Fruit fly (Drosophila melanogaster) whole organism, wandering third instar larva: ENCODE measurements around the gene CG12608.

Experiments used
- Abd-B ChIP-seq: fragments of >200 bp; optimal IDR thresholded peaks from 2 replicates; lab custom pipeline; 2017; ENCODE audit warnings: missing biosample characterization, missing genetic modification characterization
- CG32264 ChIP-seq: fragments of 200-800 bp; sonication (Bioruptor generic); optimal IDR thresholded peaks from 2 replicates; lab custom pipeline; 2016; ENCODE audit warnings: missing biosample characterization, missing genetic modification characterization
- CG9705 ChIP-seq: fragments of 200-800 bp; sonication (Bioruptor generic); optimal IDR thresholded peaks from 2 replicates; lab custom pipeline; 2018; ENCODE audit warnings: missing biosample characterization, mild to moderate bottlenecking, missing genetic modification characterization
- CrebA ChIP-seq: fragments of 200-800 bp; sonication (Bioruptor generic); optimal IDR thresholded peaks from 2 replicates; lab custom pipeline; 2016; ENCODE audit warnings: missing biosample characterization, mild to moderate bottlenecking, missing genetic modification characterization, borderline replicate concordance
- Dfd ChIP-seq: fragments of >200 bp; optimal IDR thresholded peaks from 2 replicates; lab custom pipeline; 2017; ENCODE audit warnings: missing biosample characterization, missing genetic modification characterization
- Dif ChIP-seq: fragments of 200-275, 200-300 bp; sonication (Bioruptor generic); optimal IDR thresholded peaks from 2 replicates; lab custom pipeline; 2018; ENCODE audit warnings: missing biosample characterization, missing genetic modification characterization; ENCODE audit not compliant: partially characterized antibody
- GATAd ChIP-seq: sonication (Bioruptor generic); optimal IDR thresholded peaks from 2 replicates; lab custom pipeline; 2016; ENCODE audit warnings: missing biosample characterization, missing genetic modification characterization
- HLH106 ChIP-seq: fragments of 200-800 bp; optimal IDR thresholded peaks from 3 replicates; lab custom pipeline; 2019; ENCODE audit warnings: missing biosample characterization, mild to moderate bottlenecking, missing genetic modification characterization, moderate library complexity
- Hr78 ChIP-seq: fragments of >200 bp; optimal IDR thresholded peaks from 2 replicates; lab custom pipeline; 2017; ENCODE audit warnings: missing biosample characterization, missing genetic modification characterization
- Jra ChIP-seq: sonication (Bioruptor generic); optimal IDR thresholded peaks from 2 replicates; lab custom pipeline; 2016; ENCODE audit warnings: missing biosample characterization, missing genetic modification characterization
- Mio ChIP-seq: sonication (Bioruptor generic); optimal IDR thresholded peaks from 2 replicates; lab custom pipeline; 2016; ENCODE audit warnings: missing biosample characterization, missing genetic modification characterization
- Myc ChIP-seq: fragments of >200 bp; optimal IDR thresholded peaks from 2 replicates; lab custom pipeline; 2017
- N ChIP-seq: fragments of >200 bp; optimal IDR thresholded peaks from 2 replicates; lab custom pipeline; 2018; ENCODE audit warnings: missing biosample characterization, missing external identifiers, missing genetic modification characterization
- OdsH ChIP-seq: fragments of 200-800 bp; sonication (Bioruptor generic); optimal IDR thresholded peaks from 2 replicates; lab custom pipeline; 2016; ENCODE audit warnings: missing biosample characterization, mild to moderate bottlenecking, missing genetic modification characterization
- Rel ChIP-seq, 2 experiments: fragments of 200-800 bp; sonication (Bioruptor generic) in 1 of 2; optimal IDR thresholded peaks; 2 replicates in 1 of 2; 3 replicates in 1 of 2; lab custom pipeline; 2016 to 2019; ENCODE audit warnings: mild to moderate bottlenecking in 2 of 2, missing biosample characterization in 2 of 2, missing genetic modification characterization in 2 of 2, moderate library complexity in 1 of 2
- Sp1 ChIP-seq: fragments of 200-800 bp; sonication (Bioruptor generic); optimal IDR thresholded peaks from 3 replicates; lab custom pipeline; 2019; ENCODE audit warnings: missing biosample characterization, mild to moderate bottlenecking, missing genetic modification characterization, moderate library complexity
- br ChIP-seq: fragments of 200-800 bp; sonication (Bioruptor generic); optimal IDR thresholded peaks from 2 replicates; lab custom pipeline; 2016; ENCODE audit warnings: missing biosample characterization, missing genetic modification characterization
- brk ChIP-seq: fragments of 200-800 bp; sonication (Bioruptor generic); optimal IDR thresholded peaks from 2 replicates; lab custom pipeline; 2016; ENCODE audit warnings: missing biosample characterization, mild to moderate bottlenecking, missing genetic modification characterization
- dl ChIP-seq, 2 experiments: fragments of 175-275, 200-275 bp in 1 of 2; fragments of 200-275 bp in 1 of 2; sonication (Bioruptor generic); optimal IDR thresholded peaks; lab custom pipeline; 2018; ENCODE audit warnings: mild to moderate bottlenecking in 2 of 2, missing biosample characterization in 2 of 2, missing genetic modification characterization in 2 of 2, moderate library complexity in 2 of 2; ENCODE audit not compliant: partially characterized antibody in 2 of 2, insufficient read depth in 1 of 2
- dsf ChIP-seq: sonication (Bioruptor generic); optimal IDR thresholded peaks from 2 replicates; lab custom pipeline; 2016; ENCODE audit warnings: missing biosample characterization, missing genetic modification characterization, borderline replicate concordance
- ey ChIP-seq: fragments of 200-800 bp; sonication (Bioruptor generic); optimal IDR thresholded peaks from 2 replicates; lab custom pipeline; 2016; ENCODE audit warnings: missing biosample characterization, missing genetic modification characterization
- foxo ChIP-seq, 2 experiments: fragments of 200-800 bp; sonication (Bioruptor generic); optimal IDR thresholded peaks; 2 replicates in 1 of 2; 3 replicates in 1 of 2; lab custom pipeline; 2016 to 2017; ENCODE audit warnings: missing biosample characterization in 2 of 2, missing genetic modification characterization in 2 of 2
- fru ChIP-seq: fragments of 200-800 bp; sonication (Bioruptor generic); optimal IDR thresholded peaks from 3 replicates; lab custom pipeline; 2016; ENCODE audit warnings: missing biosample characterization, mild to moderate bottlenecking, missing genetic modification characterization
- h ChIP-seq: fragments of 200-800 bp; sonication (Bioruptor generic); optimal IDR thresholded peaks from 3 replicates; lab custom pipeline; 2016; ENCODE audit warnings: missing biosample characterization, mild to moderate bottlenecking, missing genetic modification characterization
- jim ChIP-seq: fragments of 175-275, 200-325 bp; sonication (Bioruptor generic); optimal IDR thresholded peaks from 2 replicates; lab custom pipeline; 2016; ENCODE audit warnings: missing biosample characterization, mild to moderate bottlenecking, missing genetic modification characterization
- lola ChIP-seq: fragments of >200 bp; optimal IDR thresholded peaks from 2 replicates; lab custom pipeline; 2017; ENCODE audit warnings: missing biosample characterization, missing genetic modification characterization
- pan ChIP-seq: fragments of >200 bp; optimal IDR thresholded peaks from 2 replicates; lab custom pipeline; 2017
- psq ChIP-seq: fragments of 200-800 bp; sonication (Bioruptor generic); optimal IDR thresholded peaks from 3 replicates; lab custom pipeline; 2017; ENCODE audit warnings: missing biosample characterization, mild to moderate bottlenecking, missing genetic modification characterization, moderate library complexity
- rgr ChIP-seq: fragments of 200-800 bp; sonication (Bioruptor generic); optimal IDR thresholded peaks from 3 replicates; lab custom pipeline; 2016; ENCODE audit warnings: missing biosample characterization, mild to moderate bottlenecking, missing genetic modification characterization
- sage ChIP-seq: fragments of 200-800 bp; sonication (Bioruptor generic); optimal IDR thresholded peaks from 2 replicates; lab custom pipeline; 2016; ENCODE audit warnings: missing biosample characterization, mild to moderate bottlenecking, missing genetic modification characterization
- sv ChIP-seq: fragments of 200-800 bp; sonication (Bioruptor generic); optimal IDR thresholded peaks from 3 replicates; lab custom pipeline; 2016; ENCODE audit warnings: missing biosample characterization, missing genetic modification characterization
- tai ChIP-seq: sonication (Bioruptor generic); optimal IDR thresholded peaks from 2 replicates; lab custom pipeline; 2016; ENCODE audit warnings: missing biosample characterization, missing genetic modification characterization
- usp ChIP-seq: fragments of >200 bp; optimal IDR thresholded peaks from 2 replicates; lab custom pipeline; 2017; ENCODE audit warnings: missing biosample characterization, missing genetic modification characterization
- woc ChIP-seq: sonication (Bioruptor generic); optimal IDR thresholded peaks from 2 replicates; lab custom pipeline; 2016; ENCODE audit warnings: missing biosample characterization, mild to moderate bottlenecking, missing genetic modification characterization

CG12608 gene

DNA sequence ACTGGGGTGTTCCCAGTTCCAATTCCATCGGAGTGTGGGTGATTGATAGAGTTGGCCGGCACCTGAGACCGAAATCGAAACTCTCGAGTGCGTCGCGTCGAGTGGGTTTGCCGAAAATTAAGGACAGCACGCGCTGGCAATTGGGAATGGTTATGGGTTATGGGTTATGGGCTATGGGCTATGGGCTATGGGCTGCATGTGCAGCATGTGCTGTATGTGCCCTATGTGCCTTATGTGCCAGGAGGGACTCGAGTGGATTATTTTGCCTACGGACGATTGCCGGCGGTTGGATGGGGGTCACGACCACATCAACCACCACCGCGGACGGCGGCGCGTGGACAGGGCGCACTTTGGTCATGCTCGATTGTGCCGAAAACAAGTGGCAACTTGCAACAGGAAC lies 25.7 kb upstream of the CG12608 start:
- TF ChIP-seq Dif: no peak

DNA sequence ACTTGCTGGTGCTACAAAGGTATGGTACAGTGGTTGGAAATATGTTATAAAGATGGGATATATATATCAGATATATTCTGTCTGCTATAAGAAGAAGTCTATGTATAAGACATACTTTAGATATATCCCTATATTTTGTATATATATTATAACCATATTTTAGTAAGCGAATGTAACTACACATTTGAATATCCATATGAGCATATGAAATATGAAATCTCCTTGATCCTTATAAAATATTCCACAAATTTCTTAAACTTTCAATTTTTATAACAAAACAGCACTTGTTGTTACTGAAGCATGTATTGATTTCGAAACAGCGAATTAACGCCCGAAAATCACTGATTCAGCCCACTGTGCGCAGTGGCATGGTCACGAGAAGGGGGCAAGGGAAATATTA lies 20.0 kb upstream of the CG12608 start:
- TF ChIP-seq GATAd (GFP tag; lab: Kevin White, UChicago): no peak
- TF ChIP-seq HLH106 (tag; lab: Kevin White, UChicago): peak; percentile 1
- TF ChIP-seq foxo (GFP tag; optimal IDR thresholded peaks at IDR 0.05; lab: Kevin White, UChicago): no peak
- TF ChIP-seq CG32264: no peak

DNA sequence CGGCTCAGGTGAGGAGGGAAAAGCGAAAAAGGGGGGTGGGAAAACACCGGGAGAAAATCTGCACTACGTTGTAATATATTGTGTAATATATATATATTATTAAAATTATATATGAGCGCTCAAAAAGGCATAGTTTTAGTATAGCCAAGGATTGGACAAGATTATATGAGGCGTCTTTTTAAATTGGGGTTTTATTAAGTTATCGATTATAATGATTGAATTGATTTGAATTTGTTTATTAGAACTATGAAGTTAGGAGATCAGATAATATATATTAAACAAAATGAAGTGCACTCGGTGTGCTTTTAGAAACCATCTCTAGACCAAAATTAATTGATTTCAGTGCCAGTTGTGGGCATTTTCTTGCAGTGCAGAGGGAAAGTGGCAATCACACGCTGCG lies 19.2 kb upstream of the CG12608 start:
- TF ChIP-seq br (GFP tag; lab: Kevin White, UChicago) (no peak), rgr (no peak), Sp1 (GFP tag; lab: Kevin White, UChicago) (no peak), tai (GFP tag; lab: Kevin White, UChicago) (no peak), woc (GFP tag; lab: Kevin White, UChicago) (no peak), Mio (GFP tag; lab: Kevin White, UChicago) (no peak), HLH106 (tag; lab: Kevin White, UChicago) (peak; percentile 11), Hr78 (GFP tag; lab: Kevin White, UChicago) (no peak)

DNA sequence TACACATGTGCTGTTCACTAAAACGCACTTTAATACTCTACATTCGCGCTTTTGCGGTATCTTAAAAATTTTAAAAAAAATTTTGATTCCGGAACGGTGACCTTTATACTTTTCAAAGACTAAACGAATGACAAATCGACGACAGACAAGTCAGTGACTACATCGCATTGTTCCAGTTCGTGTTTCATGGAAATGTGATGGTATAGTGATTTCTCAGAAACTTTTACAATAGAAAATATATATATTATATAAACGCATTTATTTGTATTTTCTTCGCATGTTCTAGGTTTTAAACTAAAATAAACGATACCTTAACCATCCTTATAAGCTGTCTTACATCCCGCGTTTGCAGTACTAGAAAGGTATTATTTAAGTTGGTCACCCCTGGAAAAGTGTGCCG lies 16.5 kb upstream of the CG12608 start, which contains the start of gene Pp1-13C:
Pp1-13C (minus strand) TSS at position 101 of the 400 bp plus-strand sequence.
- TF ChIP-seq foxo (GFP tag; optimal IDR thresholded peaks at IDR 0.05; lab: Kevin White, UChicago) (no peak), Dif (no peak), Dfd (no peak), woc (GFP tag; lab: Kevin White, UChicago) (no peak), Rel (GFP tag; optimal IDR thresholded peaks at IDR 0.05; lab: Kevin White, UChicago) (no peak), Rel (tag; optimal IDR thresholded peaks at IDR 0.05; lab: Kevin White, UChicago) (no peak), GATAd (GFP tag; lab: Kevin White, UChicago) (no peak), psq (GFP tag; lab: Kevin White, UChicago) (no peak), h (no peak), OdsH (GFP tag; lab: Kevin White, UChicago) (no peak), CG9705 (GFP tag; lab: Kevin White, UChicago) (no peak), usp (GFP tag; lab: Kevin White, UChicago) (no peak), lola (GFP tag; lab: Kevin White, UChicago) (no peak), sv (GFP tag; lab: Kevin White, UChicago) (no peak), Abd-B (no peak), jim (GFP tag; lab: Kevin White, UChicago) (no peak), HLH106 (tag; lab: Kevin White, UChicago) (no peak)

DNA sequence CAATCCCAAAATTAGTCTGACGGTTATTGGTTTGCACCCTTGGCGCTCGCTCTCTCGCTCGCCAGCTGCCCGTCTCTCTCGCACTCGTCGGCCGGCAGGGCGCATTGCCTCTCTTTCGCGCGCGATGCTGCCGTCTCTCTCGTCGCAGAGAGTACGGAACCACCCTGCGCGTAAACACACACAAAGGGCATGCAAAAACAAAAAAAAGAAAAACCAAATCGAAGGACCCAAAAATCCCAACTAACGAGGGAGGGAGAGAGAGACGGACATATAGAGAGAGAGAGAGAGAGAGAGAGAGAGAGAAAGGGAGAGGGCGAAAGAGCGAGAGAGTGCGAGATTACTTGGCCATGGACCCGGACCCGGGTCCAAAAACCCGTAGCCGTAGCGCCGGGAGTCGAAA lies 12.0 kb upstream of the CG12608 start:
- TF ChIP-seq usp (GFP tag; lab: Kevin White, UChicago) (no peak), sv (GFP tag; lab: Kevin White, UChicago) (no peak), psq (GFP tag; lab: Kevin White, UChicago) (no peak), brk (no peak)
- TF ChIP-seq, all 38 proteins: peak for 0

DNA sequence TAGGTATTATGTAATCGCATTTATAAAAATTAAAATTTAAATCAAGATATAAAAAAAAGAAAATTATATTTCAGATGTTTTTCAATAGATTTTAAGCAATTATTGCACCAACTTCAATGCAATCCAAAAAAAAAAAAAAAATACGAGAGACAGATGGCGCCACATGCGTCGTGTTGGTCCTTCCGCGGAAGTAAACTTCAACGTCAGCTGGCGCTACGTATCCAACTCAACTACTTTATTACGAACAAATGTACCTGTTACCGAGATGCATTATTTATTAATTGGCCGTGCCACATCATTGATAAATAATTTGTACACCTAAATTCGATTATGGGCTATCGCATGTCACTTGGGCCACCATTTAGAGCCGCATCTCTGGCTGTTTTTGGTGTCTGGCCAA lies 9.2 kb upstream of the CG12608 start:
- TF ChIP-seq ey (GFP tag; lab: Kevin White, UChicago) (no peak), sv (GFP tag; lab: Kevin White, UChicago) (no peak), Dif (no peak), br (GFP tag; lab: Kevin White, UChicago) (no peak), OdsH (GFP tag; lab: Kevin White, UChicago) (no peak), Myc (lab: Kevin White, UChicago) (no peak), sage (no peak)

DNA sequence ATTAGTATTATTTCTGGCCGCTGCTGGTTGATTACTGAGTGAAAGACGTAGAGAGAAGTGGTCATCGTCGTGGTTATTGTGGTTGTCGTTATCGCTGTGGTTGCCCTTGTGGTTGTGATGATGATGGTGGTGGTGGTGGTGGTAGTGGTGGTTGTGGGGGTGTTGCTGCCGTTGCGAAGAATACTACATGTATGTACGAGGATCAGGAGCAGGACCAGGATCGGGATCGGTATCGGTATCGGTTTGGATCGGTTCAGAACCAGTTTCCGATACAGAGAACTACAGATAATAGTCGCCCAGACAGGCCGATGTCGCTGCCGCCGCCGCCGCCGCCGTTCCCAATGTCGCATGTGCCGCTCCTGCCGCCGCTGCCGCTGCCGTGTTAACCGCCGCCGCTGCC lies 8.3 kb upstream of the CG12608 start:
- TF ChIP-seq br (GFP tag; lab: Kevin White, UChicago) (no peak), Dfd (peak; percentile 72)

DNA sequence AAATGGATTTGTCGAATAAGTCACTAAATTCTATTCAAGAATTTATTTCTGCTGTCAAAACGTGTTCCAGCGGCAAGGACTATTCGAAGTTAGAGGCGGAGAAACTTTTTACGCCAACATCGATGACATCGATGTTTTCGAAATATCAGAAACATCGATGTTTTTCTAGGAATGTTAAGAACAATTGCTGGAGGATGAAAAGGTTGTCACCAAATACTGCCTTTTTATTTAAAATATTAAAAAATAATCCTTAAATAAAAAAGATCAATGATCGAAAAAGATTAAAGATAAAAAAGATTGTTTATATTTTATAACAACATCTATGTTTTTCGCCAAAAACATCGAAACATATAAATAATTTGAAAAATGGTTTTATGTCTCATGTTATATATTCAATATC lies 2.4 kb downstream of the CG12608 start, which contains the start of gene CG9123:
CG9123 (minus strand) TSS at position 101 of the 400 bp plus-strand sequence.
- no peak for TF ChIP-seq Rel (GFP tag; optimal IDR thresholded peaks at IDR 0.05; lab: Kevin White, UChicago)
- no peak for TF ChIP-seq Rel (tag; optimal IDR thresholded peaks at IDR 0.05; lab: Kevin White, UChicago)
- no peak for TF ChIP-seq rgr
- TF ChIP-seq GATAd (GFP tag; lab: Kevin White, UChicago): no peak
- TF ChIP-seq N (GFP tag; lab: Kevin White, UChicago): no peak
- no peak for TF ChIP-seq lola (GFP tag; lab: Kevin White, UChicago)
- TF ChIP-seq Hr78 (GFP tag; lab: Kevin White, UChicago): no peak
- no peak for TF ChIP-seq foxo (GFP tag; optimal IDR thresholded peaks at IDR 0.05; lab: Kevin White, UChicago)
- no peak for TF ChIP-seq dsf (GFP tag; lab: Kevin White, UChicago)
- TF ChIP-seq fru: no peak
- TF ChIP-seq dl (GFP tag; optimal IDR thresholded peaks at IDR 0.05; lab: Kevin White, UChicago; ENCODE audit: insufficient read depth in 1 of 2, partially characterized antibody in 2 of 2): no peak
- TF ChIP-seq h: no peak
- TF ChIP-seq Abd-B: no peak
- TF ChIP-seq Dif: no peak
- TF ChIP-seq Jra (GFP tag; lab: Kevin White, UChicago): no peak
- no peak for TF ChIP-seq CrebA (GFP tag; lab: Kevin White, UChicago)
- no peak for TF ChIP-seq HLH106 (tag; lab: Kevin White, UChicago)
- TF ChIP-seq pan: no peak
